Worm (Caenorhabditis elegans): ENCODE data around the gene C04E12.2.

The C04E12.2 gene

ce11 chrV:3413010-3413409 is 45.1 kb downstream of the C04E12.2 start, which contains the start of gene txt-11:
Gene txt-11 (plus strand): TSS chrV:3413310.
- TF ChIP-seq nhr-23 (tag; optimal IDR thresholded peaks at IDR 0.05): peak; percentile 36
- no peak for TF ChIP-seq lin-15B (tag; optimal IDR thresholded peaks at IDR 0.05)

ce11 chrV:3417928-3418327 is 50.1 kb downstream of the C04E12.2 start, which contains the start of gene T20D4.3:
Gene T20D4.3 (plus strand): TSS chrV:3418228.
- TF ChIP-seq nhr-11 (tag; optimal IDR thresholded peaks at IDR 0.05): no peak
- no peak for TF ChIP-seq fkh-10 (GFP tag; optimal IDR thresholded peaks at IDR 0.05)
- TF ChIP-seq eor-1 (tag; optimal IDR thresholded peaks at IDR 0.05): no peak
- TF ChIP-seq hmg-11 (tag; optimal IDR thresholded peaks at IDR 0.05): no peak
- TF ChIP-seq nhr-25 (tag; optimal IDR thresholded peaks at IDR 0.05): no peak
- no peak for TF ChIP-seq skn-1 (tag; optimal IDR thresholded peaks at IDR 0.05)

All from whole organism, L3 larva.